Worm (Caenorhabditis elegans): Measurements from ENCODE around the gene Y73C8B.3.

DNA sequence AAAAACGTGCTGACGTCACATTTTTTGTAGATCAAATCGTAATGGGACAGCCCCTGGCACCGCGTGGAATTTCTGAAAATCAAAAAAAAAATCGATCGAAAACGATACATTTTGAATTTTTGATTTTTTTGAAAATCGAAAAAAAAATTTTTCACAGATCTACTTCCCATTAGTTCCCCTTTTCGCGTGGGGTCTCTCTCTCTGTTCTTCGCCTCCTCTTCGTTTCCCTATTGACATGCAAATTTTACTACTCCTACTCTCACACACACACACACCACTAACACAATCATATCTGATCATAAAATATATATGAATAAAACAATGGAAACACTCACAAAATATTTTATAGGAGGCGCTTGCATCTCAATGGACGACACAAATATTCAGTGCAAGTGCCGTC, 25.6 kb upstream of the Y73C8B.3 start:
- TF ChIP-seq lin-39 (tag; optimal IDR thresholded peaks at IDR 0.05) (no peak), mep-1 (tag; optimal IDR thresholded peaks at IDR 0.05) (no peak), tra-1 (GFP tag; IDR thresholded peaks at IDR 0.05) (no peak), nhr-25 (tag; optimal IDR thresholded peaks at IDR 0.05; ENCODE audit: borderline replicate concordance, insufficient read depth) (no peak), dmd-8 (GFP tag; IDR thresholded peaks at IDR 0.05) (no peak), skn-1 (tag; optimal IDR thresholded peaks at IDR 0.05) (no peak), nhr-237 (tag; optimal IDR thresholded peaks at IDR 0.05) (no peak), sdz-12 (GFP tag; optimal IDR thresholded peaks at IDR 0.05) (no peak)

Data from whole organism, L4 larva.